Fruit fly (Drosophila melanogaster) whole organism, embryonic: Measurements from ENCODE around the gene CG15534.

Experiments
- Antp ChIP-seq: fragments of 200-800 bp; sonication (Bioruptor generic); optimal IDR thresholded peaks from 3 replicates; lab custom pipeline; 2016; ENCODE audit warnings: missing biosample characterization, missing genetic modification characterization
- Bdp1 ChIP-seq: fragments of 200-800 bp; sonication (Bioruptor generic); optimal IDR thresholded peaks from 3 replicates; lab custom pipeline; 2016; ENCODE audit warnings: missing biosample characterization, missing genetic modification characterization
- CG12236 ChIP-seq: fragments of 200-800 bp; sonication (Bioruptor generic); optimal IDR thresholded peaks from 2 replicates; lab custom pipeline; 2016; ENCODE audit warnings: missing biosample characterization, missing genetic modification characterization
- CG12391 ChIP-seq: fragments of 200-800 bp; sonication (Bioruptor generic); optimal IDR thresholded peaks from 3 replicates; lab custom pipeline; 2018; ENCODE audit warnings: missing biosample characterization, mild to moderate bottlenecking, missing genetic modification characterization, moderate library complexity
- CG13287 ChIP-seq: fragments of 200-800 bp; sonication (Bioruptor generic); IDR thresholded peaks from 2 replicates; pipeline ENCODE4 v1.3.6; 2022; ENCODE audit warnings: missing biosample characterization, missing genetic modification characterization; ENCODE audit not compliant: partially characterized antibody
- CG14050 ChIP-seq: fragments of 200-800 bp; sonication (Bioruptor generic); IDR thresholded peaks from 3 replicates; pipeline ENCODE4 v1.3.6; 2022; ENCODE audit warnings: missing biosample characterization, missing genetic modification characterization
- CG16779 ChIP-seq: fragments of 200-800 bp; sonication (Bioruptor generic); IDR thresholded peaks from 2 replicates; pipeline ENCODE4 v1.3.6; 2022; ENCODE audit warnings: missing biosample characterization, missing genetic modification characterization
- CG17802 ChIP-seq: fragments of 200-800 bp; sonication (Bioruptor generic); optimal IDR thresholded peaks from 2 replicates; lab custom pipeline; 2018; ENCODE audit warnings: missing biosample characterization, mild to moderate bottlenecking, missing genetic modification characterization, moderate library complexity
- CG1832 ChIP-seq: fragments of 200-800 bp; sonication (Bioruptor generic); optimal IDR thresholded peaks from 2 replicates; lab custom pipeline; 2017; ENCODE audit warnings: missing biosample characterization, mild to moderate bottlenecking, missing genetic modification characterization, inconsistent platforms
- CG2712 ChIP-seq: fragments of 200-800 bp; optimal IDR thresholded peaks from 3 replicates; lab custom pipeline; 2019; ENCODE audit warnings: missing biosample characterization, mild to moderate bottlenecking, missing genetic modification characterization, moderate library complexity
- CG3163 ChIP-seq: fragments of 200-800 bp; sonication (Bioruptor generic); optimal IDR thresholded peaks from 3 replicates; lab custom pipeline; 2016; ENCODE audit warnings: missing biosample characterization, missing genetic modification characterization
- CG42726 ChIP-seq: fragments of 200-800 bp; sonication (Bioruptor generic); IDR thresholded peaks from 2 replicates; pipeline ENCODE4 v1.3.6; 2022; ENCODE audit warnings: missing biosample characterization, missing genetic modification characterization; ENCODE audit not compliant: partially characterized antibody
- CG4360 ChIP-seq: fragments of 200-800 bp; sonication (Bioruptor generic); IDR thresholded peaks from 2 replicates; pipeline ENCODE4 v1.3.6; 2022; ENCODE audit warnings: missing biosample characterization, missing genetic modification characterization
- CG4404 ChIP-seq: fragments of 200-800 bp; sonication (Bioruptor generic); IDR thresholded peaks from 2 replicates; pipeline ENCODE4 v1.3.6; 2022; ENCODE audit warnings: missing biosample characterization, missing genetic modification characterization
- CG4707 ChIP-seq: fragments of 200-800 bp; sonication (Bioruptor generic); optimal IDR thresholded peaks from 2 replicates; lab custom pipeline; 2018; ENCODE audit warnings: missing biosample characterization, mild to moderate bottlenecking, missing genetic modification characterization, moderate library complexity
- CG5245 ChIP-seq: fragments of 200-800 bp; sonication (Bioruptor generic); optimal IDR thresholded peaks from 3 replicates; lab custom pipeline; 2016; ENCODE audit warnings: missing biosample characterization, missing genetic modification characterization
- CG6854 ChIP-seq: fragments of 200-800 bp; sonication (Bioruptor generic); optimal IDR thresholded peaks from 3 replicates; lab custom pipeline; 2017; ENCODE audit warnings: missing biosample characterization, mild to moderate bottlenecking, missing genetic modification characterization
- CG9437 ChIP-seq: fragments of 200-800 bp; sonication (Bioruptor generic); optimal IDR thresholded peaks from 2 replicates; lab custom pipeline; 2018; ENCODE audit warnings: missing biosample characterization, mild to moderate bottlenecking, missing genetic modification characterization
- CG9876 ChIP-seq: fragments of 200-800 bp; sonication (Bioruptor generic); optimal IDR thresholded peaks from 2 replicates; lab custom pipeline; 2016; ENCODE audit warnings: missing biosample characterization, missing genetic modification characterization
- Fer3 ChIP-seq: fragments of 200-800 bp; sonication (Bioruptor generic); optimal IDR thresholded peaks from 2 replicates; lab custom pipeline; 2018; ENCODE audit warnings: missing biosample characterization, mild to moderate bottlenecking, missing genetic modification characterization, moderate library complexity
- Gug ChIP-seq: fragments of 200-800 bp; sonication (Bioruptor generic); IDR thresholded peaks from 4 replicates; pipeline ENCODE4 v1.3.6; 2022; ENCODE audit warnings: missing biosample characterization, missing genetic modification characterization
- H15 ChIP-seq: fragments of 200-800 bp; sonication (Bioruptor generic); IDR thresholded peaks from 3 replicates; pipeline ENCODE4 v1.3.6; 2022; ENCODE audit warnings: missing biosample characterization, missing genetic modification characterization
- HHEX ChIP-seq: fragments of 200-800 bp; sonication (Bioruptor generic); optimal IDR thresholded peaks from 3 replicates; lab custom pipeline; 2017; ENCODE audit warnings: missing biosample characterization, mild to moderate bottlenecking, missing genetic modification characterization, missing genetic modification reagents
- HLH54F ChIP-seq: fragments of 200-800 bp; sonication (Bioruptor generic); optimal IDR thresholded peaks from 3 replicates; lab custom pipeline; 2016; ENCODE audit warnings: missing biosample characterization, missing genetic modification characterization
- Hsf ChIP-seq: fragments of 200-800 bp; sonication (Bioruptor generic); optimal IDR thresholded peaks from 3 replicates; lab custom pipeline; 2016; ENCODE audit warnings: missing biosample characterization, missing genetic modification characterization
- NC2α ChIP-seq: fragments of 200-800 bp; sonication (Bioruptor generic); optimal IDR thresholded peaks from 2 replicates; lab custom pipeline; 2016; ENCODE audit warnings: missing biosample characterization, missing genetic modification characterization
- Nf-YA ChIP-seq: fragments of 200-800 bp; sonication (Bioruptor generic); IDR thresholded peaks from 2 replicates; pipeline ENCODE4 v1.3.6; 2022; ENCODE audit warnings: missing biosample characterization, missing genetic modification characterization
- Opbp ChIP-seq: fragments of 200-800 bp; sonication (Bioruptor generic); IDR thresholded peaks from 3 replicates; pipeline ENCODE4 v1.3.6; 2022; ENCODE audit warnings: missing biosample characterization, missing genetic modification characterization; ENCODE audit not compliant: partially characterized antibody
- Optix ChIP-seq: fragments of 200-800 bp; sonication (Bioruptor generic); IDR thresholded peaks from 3 replicates; pipeline ENCODE4 v1.3.6; 2022; ENCODE audit warnings: missing biosample characterization, missing genetic modification characterization
- ara ChIP-seq: fragments of 200-800 bp; sonication (Bioruptor generic); IDR thresholded peaks from 2 replicates; pipeline ENCODE4 v1.3.6; 2022; ENCODE audit warnings: missing biosample characterization, missing genetic modification characterization
- ase ChIP-seq: fragments of 200-800 bp; sonication (Bioruptor generic); IDR thresholded peaks from 3 replicates; pipeline ENCODE4 v1.3.6; 2022; ENCODE audit warnings: missing biosample characterization, missing genetic modification characterization
- danr ChIP-seq: fragments of 200-800 bp; sonication (Bioruptor generic); IDR thresholded peaks from 2 replicates; pipeline ENCODE4 v1.3.6; 2022; ENCODE audit warnings: missing biosample characterization, missing genetic modification characterization
- disco-r ChIP-seq: fragments of 200-800 bp; sonication (Bioruptor generic); optimal IDR thresholded peaks from 2 replicates; lab custom pipeline; 2016; ENCODE audit warnings: missing biosample characterization, missing genetic modification characterization
- dpn ChIP-seq, 2 experiments: fragments of 200-800 bp; sonication (Bioruptor generic); optimal IDR thresholded peaks; 3 replicates each; lab custom pipeline; 2016; ENCODE audit warnings: missing biosample characterization in 2 of 2, missing genetic modification characterization in 2 of 2
- en ChIP-seq: fragments of 200-800 bp; sonication (Bioruptor generic); optimal IDR thresholded peaks from 2 replicates; lab custom pipeline; 2016; ENCODE audit warnings: missing biosample characterization, missing genetic modification characterization
- ewg ChIP-seq: fragments of 200-800 bp; sonication (Bioruptor generic); optimal IDR thresholded peaks from 3 replicates; lab custom pipeline; 2017; ENCODE audit warnings: mild to moderate bottlenecking, missing biosample characterization, missing genetic modification reagents, missing genetic modification characterization
- fd96Cb ChIP-seq: fragments of 200-800 bp; sonication (Bioruptor generic); optimal IDR thresholded peaks from 2 replicates; lab custom pipeline; 2018; ENCODE audit warnings: missing biosample characterization, mild to moderate bottlenecking, missing genetic modification characterization, moderate library complexity
- ftz-f1 ChIP-seq: fragments of 200-800 bp; sonication (Bioruptor generic); optimal IDR thresholded peaks from 2 replicates; lab custom pipeline; 2016; ENCODE audit warnings: missing biosample characterization, missing genetic modification characterization
- gro ChIP-seq: fragments of 200-800 bp; sonication (Bioruptor generic); optimal IDR thresholded peaks from 2 replicates; lab custom pipeline; 2016; ENCODE audit warnings: missing biosample characterization, missing genetic modification characterization
- lola ChIP-seq, 3 experiments: fragments of >200 bp in 2 of 3; fragments of 200-800 bp in 1 of 3; sonication (Bioruptor generic) in 1 of 3; optimal IDR thresholded peaks; 2 replicates each; lab custom pipeline; 2017 to 2019; ENCODE audit warnings: missing biosample characterization in 3 of 3, missing genetic modification characterization in 3 of 3, mild to moderate bottlenecking in 1 of 3, moderate library complexity in 1 of 3
- lov ChIP-seq, 2 experiments: fragments of 200-800 bp in 1 of 2; fragments of >200 bp in 1 of 2; sonication (Bioruptor generic) in 1 of 2; IDR thresholded peaks in 1 of 2; optimal IDR thresholded peaks in 1 of 2; 2 replicates in 1 of 2; 3 replicates in 1 of 2; pipeline versions ENCODE4 v1.3.6 to Lab custom; 2017 to 2022; ENCODE audit warnings: missing biosample characterization in 1 of 2, missing genetic modification characterization in 1 of 2
- mam ChIP-seq: fragments of 200-800 bp; sonication (Bioruptor generic); optimal IDR thresholded peaks from 3 replicates; lab custom pipeline; 2016; ENCODE audit warnings: missing biosample characterization, missing genetic modification characterization
- nmo ChIP-seq: fragments of 200-800 bp; sonication (Bioruptor generic); optimal IDR thresholded peaks from 2 replicates; lab custom pipeline; 2018; ENCODE audit warnings: missing biosample characterization, mild to moderate bottlenecking, missing genetic modification characterization, moderate library complexity
- onecut ChIP-seq: fragments of 200-800 bp; sonication (Bioruptor generic); IDR thresholded peaks from 2 replicates; pipeline ENCODE4 v1.3.6; 2022; ENCODE audit warnings: missing biosample characterization, missing genetic modification characterization
- p53 ChIP-seq: fragments of 200-800 bp; sonication (Bioruptor generic); optimal IDR thresholded peaks from 2 replicates; lab custom pipeline; 2016; ENCODE audit warnings: missing biosample characterization, missing genetic modification characterization
- pb ChIP-seq: fragments of 200-800 bp; sonication (Bioruptor generic); optimal IDR thresholded peaks from 3 replicates; lab custom pipeline; 2016; ENCODE audit warnings: missing biosample characterization, missing genetic modification characterization
- sens ChIP-seq: fragments of 200-800 bp; sonication (Bioruptor generic); peaks from one replicate; lab custom pipeline; 2016; ENCODE audit warnings: missing biosample characterization, missing genetic modification characterization
- slou ChIP-seq: fragments of 200-800 bp; sonication (Bioruptor generic); optimal IDR thresholded peaks from 3 replicates; lab custom pipeline; 2016; ENCODE audit warnings: missing biosample characterization, missing genetic modification characterization
- trem ChIP-seq: fragments of 200-800 bp; optimal IDR thresholded peaks from 3 replicates; lab custom pipeline; 2019; ENCODE audit warnings: missing biosample characterization, mild to moderate bottlenecking, missing genetic modification characterization, moderate library complexity
- vvl ChIP-seq: fragments of 200-800 bp; sonication (Bioruptor generic); IDR thresholded peaks from 2 replicates; pipeline ENCODE4 v1.3.6; 2022; ENCODE audit warnings: missing biosample characterization, missing genetic modification characterization
- z ChIP-seq: fragments of 200-800 bp; sonication (Bioruptor generic); IDR thresholded peaks from 3 replicates; pipeline ENCODE4 v1.3.6; 2022; ENCODE audit warnings: missing biosample characterization, missing genetic modification characterization

Gene CG15534

DNA sequence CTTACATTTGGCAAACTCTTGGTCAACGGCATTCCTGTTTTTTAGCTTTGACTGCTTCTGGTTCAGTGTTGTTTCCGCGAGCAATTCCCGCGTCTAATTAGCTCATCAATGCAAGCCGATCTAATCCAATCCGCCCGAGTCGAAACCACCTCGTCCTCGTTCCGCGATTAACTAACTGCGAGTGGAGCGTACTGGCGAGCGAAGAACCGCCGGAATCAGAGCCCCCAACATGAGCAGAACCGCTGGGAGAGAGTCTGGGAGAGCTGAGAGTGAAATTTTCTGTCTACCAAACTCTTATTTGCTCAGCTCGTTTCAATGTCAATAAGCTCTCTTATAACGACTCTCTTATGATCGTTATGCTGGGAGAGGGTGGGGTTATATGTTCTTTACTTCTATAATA, 18.4 kb downstream of the CG15534 start (continued):
- TF ChIP-seq trem (tag; lab: Kevin White, UChicago) = no peak
- TF ChIP-seq CG4707 = peak; percentile 68
- TF ChIP-seq lov (optimal IDR thresholded peaks at IDR 0.05; lab: Kevin White, UChicago) = no peak
- peak; percentile 90 for TF ChIP-seq lov (GFP tag; IDR thresholded peaks at IDR 0.05; lab: Robert Waterston, UW)
- peak; percentile 44 for TF ChIP-seq ewg (GFP tag; lab: Kevin White, UChicago)
- 0 out of 2 replicates have a peak, but pooled peaks have one; percentile 22 for TF ChIP-seq danr (GFP tag; lab: Robert Waterston, UW)
- no peak for TF ChIP-seq CG42726
- no peak for TF ChIP-seq CG12391 (tag; lab: Kevin White, UChicago)
- TF ChIP-seq CG9437 = peak; percentile 12
- no peak for TF ChIP-seq slou (GFP tag; lab: Kevin White, UChicago)
- TF ChIP-seq pb = peak; percentile 3
- peak; percentile 83 for TF ChIP-seq CG6854 (GFP tag; lab: Kevin White, UChicago)
- TF ChIP-seq Nf-YA (GFP tag; lab: Robert Waterston, UW) = peak; percentile 84
- peak; percentile 60 for TF ChIP-seq p53 (GFP tag; lab: Kevin White, UChicago)
- peak; percentile 6 to 84 for TF ChIP-seq dpn (GFP tag; optimal IDR thresholded peaks at IDR 0.05; lab: Kevin White, UChicago)
- TF ChIP-seq gro = peak; percentile 54
- no peak for TF ChIP-seq CG17802 (tag; lab: Kevin White, UChicago)
- TF ChIP-seq Opbp (GFP tag; lab: Robert Waterston, UW) = no peak
- TF ChIP-seq lola (GFP tag; optimal IDR thresholded peaks at IDR 0.05; lab: Kevin White, UChicago) = no peak
- peak; percentile 91 for TF ChIP-seq CG3163 (GFP tag; lab: Kevin White, UChicago)
- TF ChIP-seq fd96Cb (tag; lab: Kevin White, UChicago) = peak; percentile 26
- TF ChIP-seq Hsf (GFP tag; lab: Kevin White, UChicago) = peak; percentile 53
- TF ChIP-seq Fer3 = peak; percentile 83
- TF ChIP-seq CG13287 (GFP tag; lab: Robert Waterston, UW) = peak; percentile 31
- peak; percentile 65 for TF ChIP-seq onecut
- TF ChIP-seq en = peak; percentile 42
- TF ChIP-seq Gug (GFP tag; lab: Robert Waterston, UW) = peak; percentile 21; the same call in 1 of the 4 replicates
- no peak for TF ChIP-seq CG4404 (GFP tag; lab: Robert Waterston, UW)
- TF ChIP-seq CG1832 (GFP tag; lab: Kevin White, UChicago) = peak; percentile 23
- TF ChIP-seq Optix = no peak
- TF ChIP-seq Antp (GFP tag; lab: Kevin White, UChicago) = peak; percentile 72
- no peak for TF ChIP-seq CG14050 (GFP tag; lab: Robert Waterston, UW)
- peak; percentile 70 for TF ChIP-seq CG5245 (GFP tag; lab: Kevin White, UChicago)
- TF ChIP-seq CG12236 (GFP tag; lab: Kevin White, UChicago) = peak; percentile 86
- TF ChIP-seq CG16779 (GFP tag; lab: Robert Waterston, UW) = peak; percentile 89
- peak; percentile 86 for TF ChIP-seq vvl (GFP tag; lab: Robert Waterston, UW)
- peak; percentile 76 for TF ChIP-seq NC2α (GFP tag; lab: Kevin White, UChicago)
- TF ChIP-seq H15 (GFP tag; lab: Robert Waterston, UW) = peak; percentile 60; the same call in 1 of the 3 replicates
- peak; percentile 74 for TF ChIP-seq ara (GFP tag; lab: Robert Waterston, UW)
- no peak; the same call in 2 of the 3 replicates for TF ChIP-seq ase (GFP tag; lab: Robert Waterston, UW)
- peak; percentile 35 for TF ChIP-seq CG2712
- peak; percentile 37 for TF ChIP-seq HLH54F
- peak; percentile 69 for TF ChIP-seq CG4360 (GFP tag; lab: Robert Waterston, UW)
- TF ChIP-seq HHEX (GFP tag; lab: Kevin White, UChicago) = peak; percentile 83
- peak; percentile 75 for TF ChIP-seq mam
- TF ChIP-seq CG9876 (GFP tag; lab: Kevin White, UChicago) = peak; percentile 41
- TF ChIP-seq ftz-f1 (GFP tag; lab: Kevin White, UChicago) = peak; percentile 64
- TF ChIP-seq z (GFP tag; lab: Robert Waterston, UW) = peak; percentile 81
- no peak for TF ChIP-seq nmo (GFP tag; lab: Kevin White, UChicago)
- peak; percentile 98 for TF ChIP-seq sens (GFP tag; lab: Kevin White, UChicago)
- TF ChIP-seq disco-r (GFP tag; lab: Kevin White, UChicago) = peak; percentile 82
- peak; percentile 81 for TF ChIP-seq Bdp1 (GFP tag; lab: Kevin White, UChicago)
